Fruit fly (Drosophila melanogaster) whole organism, prepupa: ENCODE results near the gene CG15546.

Experiments
- Blimp-1 ChIP-seq: fragments of 200-800 bp; sonication (Bioruptor generic); optimal IDR thresholded peaks from 3 replicates; lab custom pipeline; 2017; ENCODE audit warnings: missing biosample characterization, missing genetic modification characterization, mild to moderate bottlenecking, moderate library complexity, missing genetic modification reagents
- CG11294 ChIP-seq: fragments of 200-800 bp; sonication (Bioruptor generic); IDR thresholded peaks from 2 replicates; pipeline ENCODE4 v1.3.6; 2022; ENCODE audit warnings: missing biosample characterization, missing genetic modification characterization
- CG11762 ChIP-seq: fragments of 200-800 bp; sonication (Bioruptor generic); optimal IDR thresholded peaks from 3 replicates; lab custom pipeline; 2016; ENCODE audit warnings: missing biosample characterization, missing genetic modification characterization; ENCODE audit not compliant: insufficient read depth
- CG11902 ChIP-seq: fragments of 200-800 bp; sonication (Bioruptor generic); optimal IDR thresholded peaks from 3 replicates; lab custom pipeline; 2016; ENCODE audit warnings: missing biosample characterization, missing genetic modification characterization
- CG1621 ChIP-seq: fragments of 200-800 bp; sonication (Bioruptor generic); optimal IDR thresholded peaks from 3 replicates; lab custom pipeline; 2018; ENCODE audit warnings: missing biosample characterization, mild to moderate bottlenecking, missing genetic modification characterization
- CG3032 ChIP-seq: fragments of 200-800 bp; optimal IDR thresholded peaks from 2 replicates; lab custom pipeline; 2019; ENCODE audit warnings: missing biosample characterization, mild to moderate bottlenecking, missing genetic modification characterization, moderate library complexity
- CG32006 ChIP-seq: fragments of 200-800 bp; sonication (Bioruptor generic); optimal IDR thresholded peaks from 3 replicates; lab custom pipeline; 2017; ENCODE audit warnings: missing biosample characterization, mild to moderate bottlenecking, missing genetic modification characterization
- CG34406 ChIP-seq: fragments of 200-800 bp; sonication (Bioruptor generic); optimal IDR thresholded peaks from 3 replicates; lab custom pipeline; 2016; ENCODE audit warnings: missing biosample characterization, missing genetic modification characterization
- CG3919 ChIP-seq: fragments of 200-800 bp; sonication (Bioruptor generic); optimal IDR thresholded peaks from 3 replicates; lab custom pipeline; 2016; ENCODE audit warnings: missing biosample characterization, missing genetic modification characterization
- CG6163 ChIP-seq: fragments of 200-800 bp; sonication (Bioruptor generic); IDR thresholded peaks from 3 replicates; pipeline ENCODE4 v1.3.6; 2022; ENCODE audit warnings: missing biosample characterization, missing genetic modification characterization
- CG6854 ChIP-seq: fragments of 200-800 bp; sonication (Bioruptor generic); optimal IDR thresholded peaks from 2 replicates; lab custom pipeline; 2017; ENCODE audit warnings: missing biosample characterization, mild to moderate bottlenecking, missing genetic modification characterization
- CG7368 ChIP-seq: fragments of 200-800 bp; sonication (Bioruptor generic); optimal IDR thresholded peaks from 3 replicates; lab custom pipeline; 2016; ENCODE audit warnings: missing biosample characterization, missing genetic modification characterization
- CG8119 ChIP-seq: fragments of 200-800 bp; sonication (Bioruptor generic); IDR thresholded peaks from 3 replicates; pipeline ENCODE4 v1.3.6; 2022; ENCODE audit warnings: missing biosample characterization, missing genetic modification characterization
- CG8319 ChIP-seq: fragments of 200-800 bp; sonication (Bioruptor generic); optimal IDR thresholded peaks from 3 replicates; lab custom pipeline; 2016; ENCODE audit warnings: missing biosample characterization, missing genetic modification characterization
- CG9139 ChIP-seq: fragments of 200-800 bp; sonication (Bioruptor generic); optimal IDR thresholded peaks from 3 replicates; lab custom pipeline; 2017; ENCODE audit warnings: missing biosample characterization, mild to moderate bottlenecking, missing genetic modification characterization
- Eip75B ChIP-seq: fragments of 200-800 bp; sonication (Bioruptor generic); optimal IDR thresholded peaks from 3 replicates; lab custom pipeline; 2016; ENCODE audit warnings: missing biosample characterization, missing genetic modification characterization
- Eip78C ChIP-seq: fragments of 200-800 bp; sonication (Bioruptor generic); peaks from one replicate; lab custom pipeline; 2016; ENCODE audit warnings: missing biosample characterization, missing genetic modification characterization
- Ets21C ChIP-seq: fragments of 200-800 bp; sonication (Bioruptor generic); optimal IDR thresholded peaks from 3 replicates; lab custom pipeline; 2016; ENCODE audit warnings: missing biosample characterization, missing genetic modification characterization
- Ets96B ChIP-seq: fragments of 200-800 bp; optimal IDR thresholded peaks from 2 replicates; lab custom pipeline; 2019; ENCODE audit warnings: missing biosample characterization, mild to moderate bottlenecking, missing genetic modification characterization, moderate library complexity
- Gug ChIP-seq: fragments of 200-800 bp; sonication (Bioruptor generic); IDR thresholded peaks from 2 replicates; pipeline ENCODE4 v1.3.6; 2022; ENCODE audit warnings: missing biosample characterization, missing genetic modification characterization
- Hr39 ChIP-seq: fragments of 200-800 bp; sonication (Bioruptor generic); optimal IDR thresholded peaks from 2 replicates; lab custom pipeline; 2016; ENCODE audit warnings: missing biosample characterization, missing genetic modification characterization
- Hr4 ChIP-seq: fragments of 200-800 bp; sonication (Bioruptor generic); optimal IDR thresholded peaks from 3 replicates; lab custom pipeline; 2016; ENCODE audit warnings: missing biosample characterization, missing genetic modification characterization
- Lpt ChIP-seq: fragments of 200-800 bp; sonication (Bioruptor generic); optimal IDR thresholded peaks from 3 replicates; lab custom pipeline; 2016; ENCODE audit warnings: missing biosample characterization, missing genetic modification characterization
- Met ChIP-seq: fragments of 200-800 bp; sonication (Bioruptor generic); optimal IDR thresholded peaks from 3 replicates; lab custom pipeline; 2016; ENCODE audit warnings: missing biosample characterization, missing genetic modification characterization
- OdsH ChIP-seq: fragments of 200-800 bp; sonication (Bioruptor generic); optimal IDR thresholded peaks from 3 replicates; lab custom pipeline; 2016; ENCODE audit warnings: missing biosample characterization, missing genetic modification characterization
- Smox ChIP-seq: fragments of 200-800 bp; sonication (Bioruptor generic); optimal IDR thresholded peaks from 3 replicates; lab custom pipeline; 2016; ENCODE audit warnings: missing biosample characterization, missing genetic modification characterization
- achi ChIP-seq: fragments of 200-800 bp; sonication (Bioruptor generic); optimal IDR thresholded peaks from 3 replicates; lab custom pipeline; 2016; ENCODE audit warnings: missing biosample characterization, missing genetic modification characterization
- cyc ChIP-seq: fragments of 200-800 bp; sonication (Bioruptor generic); optimal IDR thresholded peaks from 3 replicates; lab custom pipeline; 2016; ENCODE audit warnings: missing biosample characterization, missing genetic modification characterization
- dac ChIP-seq: fragments of 200-800 bp; sonication (Bioruptor generic); optimal IDR thresholded peaks from 2 replicates; lab custom pipeline; 2017; ENCODE audit warnings: missing biosample characterization, mild to moderate bottlenecking, missing genetic modification characterization
- fd59A ChIP-seq: fragments of 200-800 bp; sonication (Bioruptor generic); optimal IDR thresholded peaks from 2 replicates; lab custom pipeline; 2017; ENCODE audit warnings: missing biosample characterization, mild to moderate bottlenecking, missing genetic modification characterization, missing genetic modification reagents
- fd85E ChIP-seq: fragments of 200-800 bp; sonication (Bioruptor generic); optimal IDR thresholded peaks from 3 replicates; lab custom pipeline; 2016; ENCODE audit warnings: missing biosample characterization, missing genetic modification characterization
- fkh ChIP-seq: fragments of 200-800 bp; sonication (Bioruptor generic); optimal IDR thresholded peaks from 3 replicates; lab custom pipeline; 2017; ENCODE audit warnings: missing biosample characterization, mild to moderate bottlenecking, missing genetic modification characterization, moderate library complexity
- lz ChIP-seq: fragments of 200-800 bp; sonication (Bioruptor generic); optimal IDR thresholded peaks from 3 replicates; lab custom pipeline; 2016; ENCODE audit warnings: missing biosample characterization, missing genetic modification characterization
- net ChIP-seq: fragments of 200-800 bp; sonication (Bioruptor generic); optimal IDR thresholded peaks from 3 replicates; lab custom pipeline; 2016; ENCODE audit warnings: missing biosample characterization, missing genetic modification characterization
- pdm3 ChIP-seq: fragments of 200-800 bp; sonication (Bioruptor generic); optimal IDR thresholded peaks from 3 replicates; lab custom pipeline; 2016; ENCODE audit warnings: missing biosample characterization, missing genetic modification characterization
- salr ChIP-seq, 2 experiments: fragments of 200-800 bp; sonication (Bioruptor generic); optimal IDR thresholded peaks; 3 replicates each; lab custom pipeline; 2016 to 2018; ENCODE audit warnings: missing biosample characterization in 2 of 2, missing genetic modification characterization in 2 of 2, mild to moderate bottlenecking in 1 of 2
- spab ChIP-seq: fragments of 200-800 bp; sonication (Bioruptor generic); optimal IDR thresholded peaks from 2 replicates; lab custom pipeline; 2017; ENCODE audit warnings: missing biosample characterization, mild to moderate bottlenecking, missing genetic modification characterization, missing genetic modification reagents
- ss ChIP-seq, 2 experiments: fragments of 200-800 bp; sonication (Bioruptor generic); optimal IDR thresholded peaks; 2 replicates in 1 of 2; 3 replicates in 1 of 2; lab custom pipeline; 2017 to 2018; ENCODE audit warnings: mild to moderate bottlenecking in 2 of 2, missing biosample characterization in 2 of 2, missing genetic modification characterization in 2 of 2, moderate library complexity in 1 of 2
- svp ChIP-seq: fragments of 200-800 bp; sonication (Bioruptor generic); peaks from one replicate; lab custom pipeline; 2016; ENCODE audit warnings: missing biosample characterization, missing genetic modification characterization
- topi ChIP-seq: fragments of 200-800 bp; sonication (Bioruptor generic); optimal IDR thresholded peaks from 3 replicates; lab custom pipeline; 2016; ENCODE audit warnings: missing biosample characterization, missing genetic modification characterization
- vri ChIP-seq: fragments of 200-800 bp; sonication (Bioruptor generic); optimal IDR thresholded peaks from 3 replicates; lab custom pipeline; 2016; ENCODE audit warnings: missing biosample characterization, mild to moderate bottlenecking, missing genetic modification characterization

Gene CG15546

DNA sequence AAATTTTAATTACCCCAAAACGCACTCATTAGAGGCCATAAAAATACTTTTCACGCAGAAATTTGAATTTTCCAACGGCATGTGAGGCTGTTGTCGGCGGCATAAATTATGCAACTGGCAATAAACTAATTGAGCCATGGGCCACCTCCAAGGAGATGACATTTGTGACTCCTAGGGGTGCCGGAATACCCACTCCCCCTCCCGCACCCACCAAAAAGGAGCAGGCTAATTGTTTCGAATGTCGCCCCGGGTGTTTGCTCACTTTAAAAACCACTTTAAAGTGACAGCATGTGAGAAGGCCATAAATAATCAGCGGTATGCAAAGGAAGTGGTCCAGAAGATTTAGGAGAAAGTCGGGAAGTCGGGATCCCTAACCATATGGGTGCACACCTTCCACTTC, 46.4 kb upstream of the CG15546 start:
- no peak for TF ChIP-seq CG11294 (GFP tag; lab: Robert Waterston, UW)
- TF ChIP-seq topi: no peak
- TF ChIP-seq lz: no peak
- no peak for TF ChIP-seq pdm3 (GFP tag; lab: Kevin White, UChicago)
- TF ChIP-seq achi (GFP tag; lab: Kevin White, UChicago): no peak
- TF ChIP-seq Smox: no peak
- no peak for TF ChIP-seq Gug (GFP tag; lab: Robert Waterston, UW)
- TF ChIP-seq CG6854: no peak
- no peak for TF ChIP-seq fd59A (GFP tag; lab: Kevin White, UChicago)
- no peak for TF ChIP-seq dac
- no peak for TF ChIP-seq Eip75B (GFP tag; lab: Kevin White, UChicago)
- no peak for TF ChIP-seq CG11762 (GFP tag; lab: Kevin White, UChicago)
- TF ChIP-seq, all 60 proteins: peak for 0

DNA sequence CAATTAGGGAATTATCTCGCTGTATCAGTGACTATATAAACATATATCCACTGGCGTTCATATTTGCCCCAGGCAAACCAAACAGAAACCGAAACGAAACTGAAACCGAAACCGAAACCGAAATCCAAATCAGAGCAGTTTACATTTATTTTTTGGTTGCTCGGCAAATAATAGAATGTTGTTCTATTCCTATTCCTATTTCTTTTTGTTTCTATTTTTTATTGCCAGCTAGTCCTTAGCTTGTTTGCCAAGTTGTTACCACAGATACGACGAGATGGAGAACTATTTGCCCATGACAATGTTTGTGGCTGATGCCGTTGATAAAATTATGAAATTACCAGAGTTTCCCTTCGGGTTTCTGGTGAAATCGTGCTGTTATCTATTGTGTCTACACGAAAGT, 42.9 kb upstream of the CG15546 start:
- TF ChIP-seq CG6854 (no peak), fkh (GFP tag; lab: Kevin White, UChicago) (peak; percentile 89), svp (peak; percentile 24), pdm3 (GFP tag; lab: Kevin White, UChicago) (no peak), fd85E (GFP tag; lab: Kevin White, UChicago) (no peak)

DNA sequence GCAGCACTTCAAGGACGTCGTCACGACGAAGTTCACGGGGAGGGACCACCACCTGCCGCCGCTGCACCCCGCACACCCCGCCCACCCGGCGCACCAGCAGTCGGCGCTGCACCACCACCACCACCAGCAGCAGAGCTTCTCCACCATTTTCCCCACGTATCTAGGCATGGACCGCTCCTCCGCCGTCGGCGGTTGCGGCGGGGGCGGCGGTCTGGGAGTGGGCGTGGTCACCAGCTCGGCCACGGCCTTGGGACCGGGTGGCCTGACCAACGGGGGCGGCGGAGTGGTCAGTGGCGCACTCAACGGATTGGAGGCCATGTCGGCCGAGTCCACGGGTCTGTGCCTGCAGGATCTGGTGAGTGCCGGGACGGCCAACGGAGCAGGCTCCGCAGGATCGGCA, 40.0 kb upstream of the CG15546 start:
- TF ChIP-seq Blimp-1 (no peak), Lpt (GFP tag; lab: Kevin White, UChicago) (no peak), Ets96B (tag; lab: Kevin White, UChicago) (no peak), ss (GFP tag; optimal IDR thresholded peaks at IDR 0.05; lab: Kevin White, UChicago) (no peak), CG11762 (GFP tag; lab: Kevin White, UChicago) (no peak), topi (no peak), Gug (GFP tag; lab: Robert Waterston, UW) (no peak), CG8119 (GFP tag; lab: Robert Waterston, UW) (no peak), Met (GFP tag; lab: Kevin White, UChicago) (no peak), Eip75B (GFP tag; lab: Kevin White, UChicago) (no peak), CG8319 (GFP tag; lab: Kevin White, UChicago) (no peak), CG1621 (tag; lab: Kevin White, UChicago) (no peak)

- TF ChIP-seq Ets21C (GFP tag; lab: Kevin White, UChicago) (no peak), CG6163 (GFP tag; lab: Robert Waterston, UW) (0 out of 3 replicates have a peak, but pooled peaks have one; percentile 30), fkh (GFP tag; lab: Kevin White, UChicago) (peak; percentile 77)
These were observed 39.2 kb upstream of the CG15546 start for dm6 chr3R:30915235-30915634.

DNA sequence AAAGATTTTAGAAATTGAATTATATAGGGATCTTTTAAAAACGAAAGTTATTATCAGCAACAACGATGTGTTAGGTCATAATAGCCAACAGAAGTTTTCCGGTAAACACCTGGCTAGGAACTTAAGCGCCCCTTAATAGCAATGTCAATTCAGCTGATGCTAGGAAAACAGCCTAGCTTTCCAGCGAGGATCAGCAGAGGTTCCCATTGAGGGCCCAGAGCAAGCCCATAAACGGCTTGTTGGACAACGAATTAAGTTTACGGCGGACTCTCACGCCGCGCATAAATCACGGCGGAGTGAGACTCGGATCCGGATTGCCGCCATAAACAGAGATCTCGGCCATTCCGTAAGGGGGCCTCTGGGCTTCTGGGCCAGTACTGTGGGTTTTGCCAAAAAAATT, 37.7 kb upstream of the CG15546 start:
- TF ChIP-seq CG34406 (GFP tag; lab: Kevin White, UChicago) (no peak), CG9139 (GFP tag; lab: Kevin White, UChicago) (no peak), Eip78C (no peak), CG6854 (no peak), vri (GFP tag; lab: Kevin White, UChicago) (no peak), CG6163 (GFP tag; lab: Robert Waterston, UW) (0 out of 3 replicates have a peak, but pooled peaks have one; percentile 13), fkh (GFP tag; lab: Kevin White, UChicago) (no peak)

- no peak for TF ChIP-seq CG9139 (GFP tag; lab: Kevin White, UChicago)
- no peak for TF ChIP-seq vri (GFP tag; lab: Kevin White, UChicago)
- peak; percentile 21 for TF ChIP-seq CG3919
- no peak for TF ChIP-seq Hr39 (GFP tag; lab: Kevin White, UChicago)
- TF ChIP-seq fkh (GFP tag; lab: Kevin White, UChicago): peak; percentile 95
- TF ChIP-seq CG11762 (GFP tag; lab: Kevin White, UChicago): no peak
- no peak for TF ChIP-seq OdsH (GFP tag; lab: Kevin White, UChicago)
- TF ChIP-seq cyc (GFP tag; lab: Kevin White, UChicago): no peak
- no peak for TF ChIP-seq Ets21C (GFP tag; lab: Kevin White, UChicago)
- no peak for TF ChIP-seq CG7368 (GFP tag; lab: Kevin White, UChicago)
- TF ChIP-seq CG11902 (GFP tag; lab: Kevin White, UChicago): no peak
- no peak for TF ChIP-seq ss (GFP tag; optimal IDR thresholded peaks at IDR 0.05; lab: Kevin White, UChicago)
- no peak for TF ChIP-seq CG3032 (tag; lab: Kevin White, UChicago)
- TF ChIP-seq Hr4 (GFP tag; lab: Kevin White, UChicago): no peak
- no peak for TF ChIP-seq CG32006
- no peak for TF ChIP-seq topi
- peak; percentile 57 for TF ChIP-seq CG6163 (GFP tag; lab: Robert Waterston, UW)
- TF ChIP-seq salr (GFP tag; optimal IDR thresholded peaks at IDR 0.05; lab: Kevin White, UChicago): no peak
- TF ChIP-seq net: no peak
- TF ChIP-seq spab: no peak
These were observed 36.4 kb upstream of the CG15546 start, which contains the start of gene Ptx1 for dm6 chr3R:30912402-30912801. Gene Ptx1 (plus strand): TSS chr3R:30912754.
